Fruit fly (Drosophila melanogaster): Measurements from ENCODE around the gene Cpr35B.
A peak's percentile ranks its signal among the peaks of the same experiment; 100 is the strongest.

dm6 chr2L:14440908-14441307, 15.9 kb upstream of the Cpr35B start:
- TF ChIP-seq CG10543 (GFP tag; optimal IDR thresholded peaks at IDR 0.05) (no peak), twi (tag; optimal IDR thresholded peaks at IDR 0.05) (peak; percentile 14), CG18764 (GFP tag; optimal IDR thresholded peaks at IDR 0.05) (peak; percentile 2), zen2 (GFP tag; IDR thresholded peaks at IDR 0.05; ENCODE audit: partially characterized antibody) (no peak), Med (GFP tag) (peak; percentile 39), slp2 (GFP tag; optimal IDR thresholded peaks at IDR 0.05) (no peak), CG3995 (GFP tag; optimal IDR thresholded peaks at IDR 0.05) (no peak), CG17612 (GFP tag; IDR thresholded peaks at IDR 0.05) (no peak), CG3726 (GFP tag; IDR thresholded peaks at IDR 0.05) (no peak)

All from whole organism, embryonic.